Worm (Caenorhabditis elegans): ENCODE measurements around the gene pals-40.

pals-40 gene

ce11 chrIII:1350745-1351144, 27.1 kb downstream of the pals-40 start, which contains the start of gene Y82E9BL.3:
Y82E9BL.3 (minus strand) TSS chrIII:1350845.
- TF ChIP-seq unc-62 (GFP tag; optimal IDR thresholded peaks at IDR 0.05 in 1 of 2) (no peak), unc-62 (tag; optimal IDR thresholded peaks at IDR 0.05) (no peak), D1046.2 (GFP tag; IDR thresholded peaks at IDR 0.05) (no peak), F37D6.2 (tag; optimal IDR thresholded peaks at IDR 0.05) (no peak), ceh-28 (tag; optimal IDR thresholded peaks at IDR 0.05) (no peak), zag-1 (tag; optimal IDR thresholded peaks at IDR 0.05) (no peak), nhr-41 (GFP tag; IDR thresholded peaks at IDR 0.05) (no peak), ZK546.5 (tag; optimal IDR thresholded peaks at IDR 0.05) (no peak), T20F7.1 (GFP tag; optimal IDR thresholded peaks at IDR 0.05) (no peak), Y75B8A.6 (GFP tag; IDR thresholded peaks at IDR 0.05) (no peak), ceh-20 (GFP tag; IDR thresholded peaks at IDR 0.05) (no peak), pha-4 (GFP tag; IDR thresholded peaks at IDR 0.05) (no peak), pha-4 (tag; optimal IDR thresholded peaks at IDR 0.05) (no peak), lin-15B (tag; optimal IDR thresholded peaks at IDR 0.05) (no peak), daf-16 (GFP tag; optimal IDR thresholded peaks at IDR 0.05) (no peak), daf-16 (tag; optimal IDR thresholded peaks at IDR 0.05) (no peak), mdl-1 (tag; optimal IDR thresholded peaks at IDR 0.05) (no peak), attf-4 (tag; optimal IDR thresholded peaks at IDR 0.05) (no peak)

DNA sequence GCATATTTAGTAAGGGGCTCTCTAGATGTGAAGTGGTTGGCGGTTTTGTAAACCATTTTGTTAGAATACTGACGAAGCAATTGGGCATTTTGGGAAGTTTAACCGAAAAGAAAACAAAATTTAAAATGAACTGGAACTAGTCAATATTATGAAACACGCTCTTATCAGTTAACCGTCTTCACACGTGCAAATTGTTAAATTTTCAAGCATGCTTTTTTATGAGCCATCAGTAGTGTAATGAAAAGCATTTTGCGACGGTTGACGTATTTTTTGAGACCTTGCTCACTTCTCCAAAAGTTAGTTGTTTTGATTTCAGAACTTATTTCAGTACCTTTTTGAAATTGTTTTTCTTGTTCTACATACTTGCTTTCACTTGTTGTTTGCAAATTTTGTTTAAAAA, 28.5 kb downstream of the pals-40 start, which contains the start of gene fbxa-25:
fbxa-25 (minus strand) TSS at position 138 of the 400 bp plus-strand sequence.
- TF ChIP-seq aly-2 (tag; optimal IDR thresholded peaks at IDR 0.05) (no peak), madf-9 (GFP tag; conservative IDR thresholded peaks at IDR 0.05) (no peak), nhr-48 (tag; optimal IDR thresholded peaks at IDR 0.05) (no peak), hif-1 (tag; optimal IDR thresholded peaks at IDR 0.05) (peak in 1 of 2 experiments; percentile 20), mep-1 (tag; optimal IDR thresholded peaks at IDR 0.05) (no peak), nhr-28 (tag; optimal IDR thresholded peaks at IDR 0.05) (peak; percentile 34), nhr-25 (tag; optimal IDR thresholded peaks at IDR 0.05; ENCODE audit: borderline replicate concordance, insufficient read depth) (no peak), snpc-4 (tag; optimal IDR thresholded peaks at IDR 0.05) (no peak), D1046.2 (GFP tag; IDR thresholded peaks at IDR 0.05) (no peak), ceh-28 (tag; optimal IDR thresholded peaks at IDR 0.05) (no peak), nhr-6 (tag; optimal IDR thresholded peaks at IDR 0.05) (no peak), nhr-102 (tag; optimal IDR thresholded peaks at IDR 0.05) (no peak), lin-15B (tag; optimal IDR thresholded peaks at IDR 0.05) (no peak), duxl-1 (tag; optimal IDR thresholded peaks at IDR 0.05; ENCODE audit: poor library complexity) (no peak), unc-130 (GFP tag; optimal IDR thresholded peaks at IDR 0.05) (no peak), ces-1 (GFP tag; optimal IDR thresholded peaks at IDR 0.05) (no peak), fos-1 (tag; optimal IDR thresholded peaks at IDR 0.05) (no peak), lin-38 (GFP tag; IDR thresholded peaks at IDR 0.05) (no peak), php-3 (GFP tag; IDR thresholded peaks at IDR 0.05) (0 out of 2 replicates have a peak, but pooled peaks have one; percentile 48), mdl-1 (tag; optimal IDR thresholded peaks at IDR 0.05) (peak in 1 of 2 experiments; percentile 31), pqm-1 (tag; optimal IDR thresholded peaks at IDR 0.05) (peak; percentile 64), egl-27 (tag; optimal IDR thresholded peaks at IDR 0.05) (no peak), mxl-3 (GFP tag; optimal IDR thresholded peaks at IDR 0.05) (peak; percentile 30), ztf-11 (tag; optimal IDR thresholded peaks at IDR 0.05) (no peak), zip-11 (GFP tag; IDR thresholded peaks at IDR 0.05) (no peak), ceh-82 (tag; optimal IDR thresholded peaks at IDR 0.05) (no peak), ctbp-1 (GFP tag; IDR thresholded peaks at IDR 0.05) (no peak), F44E2.7 (GFP tag; IDR thresholded peaks at IDR 0.05) (no peak), zfp-2 (tag; optimal IDR thresholded peaks at IDR 0.05) (no peak), daf-16 (GFP tag; optimal IDR thresholded peaks at IDR 0.05) (no peak), daf-16 (tag; optimal IDR thresholded peaks at IDR 0.05) (peak; percentile 29), F26F4.8 (GFP tag; conservative IDR thresholded peaks at IDR 0.05) (no peak), ceh-32 (tag; optimal IDR thresholded peaks at IDR 0.05; ENCODE audit: poor library complexity) (no peak), ZK546.5 (tag; optimal IDR thresholded peaks at IDR 0.05) (no peak), ama-1 (optimal IDR thresholded peaks at IDR 0.05) (no peak), vab-7 (GFP tag; IDR thresholded peaks at IDR 0.05) (no peak), nhr-237 (tag; optimal IDR thresholded peaks at IDR 0.05) (no peak), unc-62 (GFP tag; optimal IDR thresholded peaks at IDR 0.05 in 1 of 2) (no peak), unc-62 (tag; optimal IDR thresholded peaks at IDR 0.05) (no peak), zag-1 (tag; optimal IDR thresholded peaks at IDR 0.05) (no peak)

Data from whole organism, L4 larva.